Worm (Caenorhabditis elegans) whole organism, L2 larva: ENCODE measurements around the gene str-161.

Experiments
- aly-2 ChIP-seq: fragments of 150-350 bp; optimal IDR thresholded peaks from 2 replicates; lab custom pipeline; 2014; ENCODE audit warnings: missing biosample characterization, missing genetic modification characterization
- ama-1 ChIP-seq: fragments of 150-350 bp; optimal IDR thresholded peaks from 2 replicates; lab custom pipeline; 2018; ENCODE audit warnings: inconsistent platforms
- blmp-1 ChIP-seq: sonication (generic microtip); optimal IDR thresholded peaks from 2 replicates; lab custom pipeline; 2017; ENCODE audit warnings: missing genetic modification characterization, mild to moderate bottlenecking, missing compliant biosample characterization, antibody characterized with exemption, moderate library complexity; ENCODE audit not compliant: insufficient read depth
- ceh-16 ChIP-seq: fragments of 150-350 bp; optimal IDR thresholded peaks from 2 replicates; lab custom pipeline; 2014; ENCODE audit warnings: missing biosample characterization, missing genetic modification characterization
- elt-3 ChIP-seq: sonication (generic microtip); optimal IDR thresholded peaks from 2 replicates; lab custom pipeline; 2017; ENCODE audit warnings: missing biosample characterization, missing genetic modification characterization
- fos-1 ChIP-seq: fragments of 150-350 bp; optimal IDR thresholded peaks from 2 replicates; lab custom pipeline; 2014; ENCODE audit warnings: missing biosample characterization, missing genetic modification characterization
- lin-13 ChIP-seq: fragments of 150-350 bp; optimal IDR thresholded peaks from 2 replicates; lab custom pipeline; 2014; ENCODE audit warnings: missing biosample characterization, missing genetic modification reagents, missing genetic modification characterization
- lin-39 ChIP-seq: fragments of 150-350 bp; optimal IDR thresholded peaks from 2 replicates; lab custom pipeline; 2014; ENCODE audit warnings: missing biosample characterization, missing genetic modification reagents, missing genetic modification characterization
- mab-5 ChIP-seq: fragments of 150-350 bp; optimal IDR thresholded peaks from 2 replicates; lab custom pipeline; 2014; ENCODE audit warnings: missing biosample characterization, missing genetic modification characterization
- nhr-11 ChIP-seq: fragments of 150-350 bp; optimal IDR thresholded peaks from 2 replicates; lab custom pipeline; 2014; ENCODE audit warnings: missing biosample characterization, missing genetic modification characterization
- nhr-77 ChIP-seq: fragments of 150-350 bp; optimal IDR thresholded peaks from 2 replicates; lab custom pipeline; 2014; ENCODE audit warnings: missing biosample characterization, missing genetic modification characterization

DNA sequence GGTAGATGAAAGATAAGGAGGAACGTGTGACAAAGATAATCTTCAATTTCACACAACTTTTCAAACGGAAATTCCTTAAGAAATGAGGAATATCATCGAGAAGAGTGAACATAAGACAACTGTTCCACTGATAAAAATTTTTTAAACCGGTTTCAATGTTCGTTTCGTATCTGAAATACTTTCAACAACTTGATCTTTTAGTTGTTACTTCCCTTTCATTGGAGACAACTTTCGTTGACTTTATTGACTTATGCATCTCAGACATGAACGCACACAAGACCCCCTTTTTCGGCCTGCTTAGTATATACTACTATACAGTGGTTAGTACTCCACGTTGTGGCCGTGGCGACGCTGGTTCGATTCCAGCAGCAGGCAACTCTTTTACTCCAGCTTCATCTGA, 42.4 kb downstream of the str-161 start, which contains the start of the genes Y17G9A.4 and str-173:
- TF ChIP-seq fos-1 (tag; lab: Kevin White, UChicago): no peak
- no peak for TF ChIP-seq nhr-11 (tag; lab: Kevin White, UChicago)
- TF ChIP-seq ama-1 (lab: Kevin White, UChicago): no peak
- no peak for TF ChIP-seq nhr-77
- no peak for TF ChIP-seq lin-39 (tag; lab: Kevin White, UChicago)
- no peak for TF ChIP-seq blmp-1 (tag; lab: Kevin White, UChicago)
- no peak for TF ChIP-seq lin-13 (GFP tag; lab: Kevin White, UChicago)
- TF ChIP-seq aly-2 (tag; lab: Kevin White, UChicago): no peak
- TF ChIP-seq elt-3 (tag; lab: Kevin White, UChicago): no peak
- TF ChIP-seq ceh-16 (tag; lab: Kevin White, UChicago): no peak
- TF ChIP-seq mab-5: no peak
